Worm (Caenorhabditis elegans) whole organism, L4 larva: ENCODE data around the gene T21C9.13.

Experiments used
- F10B5.3 ChIP-seq: sonication (generic microtip); optimal IDR thresholded peaks from 2 replicates; lab custom pipeline; 2016; ENCODE audit warnings: mild to moderate bottlenecking, missing genetic modification characterization, missing compliant biosample characterization
- R02D3.7 ChIP-seq: fragments of 150-350 bp; sonication (generic microtip); optimal IDR thresholded peaks from 3 replicates; lab custom pipeline; 2014; ENCODE audit warnings: missing biosample characterization, missing genetic modification characterization
- T26A8.4 ChIP-seq: fragments of 200-800 bp; sonication (Bioruptor generic); IDR thresholded peaks from 2 replicates; pipeline ENCODE4 v1.3.6; 2022; ENCODE audit warnings: missing genetic modification characterization, missing compliant biosample characterization
- Y105C5A.15 ChIP-seq: fragments of 200-800 bp; sonication (Bioruptor generic); IDR thresholded peaks from 2 replicates; pipeline ENCODE4 v1.3.6; 2022; ENCODE audit warnings: missing genetic modification characterization, missing compliant biosample characterization
- Y5F2A.4 ChIP-seq: fragments of 200-800 bp; sonication (Bioruptor generic); optimal IDR thresholded peaks from 2 replicates; lab custom pipeline; 2018; ENCODE audit warnings: mild to moderate bottlenecking, missing genetic modification characterization, missing compliant biosample characterization
- Y75B8A.6 ChIP-seq: fragments of 200-800 bp; sonication (Bioruptor generic); IDR thresholded peaks from 2 replicates; pipeline ENCODE4 v1.3.6; 2022; ENCODE audit warnings: missing genetic modification reagents, missing genetic modification characterization, missing compliant biosample characterization
- ama-1 ChIP-seq: fragments of 150-350 bp; optimal IDR thresholded peaks from 2 replicates; lab custom pipeline; 2014; ENCODE audit warnings: inconsistent platforms, mixed read lengths
- ceh-28 ChIP-seq: fragments of 150-350 bp; optimal IDR thresholded peaks from 2 replicates; lab custom pipeline; 2014; ENCODE audit warnings: missing biosample characterization, missing genetic modification reagents, missing genetic modification characterization
- ceh-32 ChIP-seq: sonication (generic microtip); optimal IDR thresholded peaks from 2 replicates; lab custom pipeline; 2016; ENCODE audit warnings: mild to moderate bottlenecking, missing genetic modification characterization, missing compliant biosample characterization; ENCODE audit not compliant: poor library complexity
- ceh-62 ChIP-seq: sonication (generic microtip); optimal IDR thresholded peaks from 2 replicates; lab custom pipeline; 2017; ENCODE audit warnings: missing biosample characterization, missing genetic modification characterization
- ces-1 ChIP-seq: fragments of 150-350 bp; sonication (generic microtip); optimal IDR thresholded peaks from 4 replicates; lab custom pipeline; 2014; ENCODE audit warnings: missing biosample characterization, missing genetic modification reagents, missing genetic modification characterization
- ctbp-1 ChIP-seq: fragments of 200-800 bp; sonication (Bioruptor generic); IDR thresholded peaks from 2 replicates; pipeline ENCODE4 v1.3.6; 2022; ENCODE audit warnings: missing genetic modification reagents, missing genetic modification characterization, missing compliant biosample characterization
- daf-12 ChIP-seq: fragments of 150-350 bp; optimal IDR thresholded peaks from 2 replicates; lab custom pipeline; 2014; ENCODE audit warnings: missing biosample characterization, missing genetic modification reagents, missing genetic modification characterization
- daf-16 ChIP-seq, 3 experiments: sonication (generic microtip); optimal IDR thresholded peaks; 2 replicates each; lab custom pipeline; 2016 to 2017; ENCODE audit warnings: missing genetic modification characterization in 3 of 3, missing genetic modification reagents in 3 of 3, mild to moderate bottlenecking in 2 of 3, missing compliant biosample characterization in 2 of 3, missing biosample characterization in 1 of 3, moderate library complexity in 1 of 3
- dmd-6 ChIP-seq: fragments of 200-800 bp; sonication (Bioruptor generic); IDR thresholded peaks from 2 replicates; pipeline ENCODE4 v1.3.6; 2022; ENCODE audit warnings: missing genetic modification reagents, missing genetic modification characterization, missing compliant biosample characterization
- duxl-1 ChIP-seq: sonication (generic microtip); optimal IDR thresholded peaks from 2 replicates; lab custom pipeline; 2016; ENCODE audit warnings: mild to moderate bottlenecking, missing genetic modification characterization, moderate library complexity, missing compliant biosample characterization; ENCODE audit not compliant: poor library complexity
- dve-1 ChIP-seq: sonication (generic microtip); optimal IDR thresholded peaks from 2 replicates; lab custom pipeline; 2017; ENCODE audit warnings: antibody characterized with exemption, mild to moderate bottlenecking, missing genetic modification characterization, missing compliant biosample characterization; ENCODE audit not compliant: insufficient read depth
- gei-8 ChIP-seq: fragments of 200-800 bp; sonication (Bioruptor generic); optimal IDR thresholded peaks from 2 replicates; lab custom pipeline; 2018; ENCODE audit warnings: mild to moderate bottlenecking, missing genetic modification characterization, missing compliant biosample characterization
- hif-1 ChIP-seq, 2 experiments: sonication (generic microtip); optimal IDR thresholded peaks; 2 replicates each; lab custom pipeline; 2016 to 2017; ENCODE audit warnings: missing compliant biosample characterization in 2 of 2, missing genetic modification characterization in 2 of 2, missing genetic modification reagents in 2 of 2, missing genotype in 2 of 2, mild to moderate bottlenecking in 1 of 2
- hlh-11 ChIP-seq: fragments of 200-800 bp; sonication (Bioruptor generic); optimal IDR thresholded peaks from 2 replicates; lab custom pipeline; 2018; ENCODE audit warnings: mild to moderate bottlenecking, missing genetic modification characterization, missing compliant biosample characterization
- lim-7 ChIP-seq: fragments of 200-800 bp; sonication (Bioruptor generic); IDR thresholded peaks from 2 replicates; pipeline ENCODE4 v1.3.6; 2022; ENCODE audit warnings: missing genetic modification characterization, missing compliant biosample characterization
- lin-1 ChIP-seq: fragments of 200-800 bp; sonication (Bioruptor generic); IDR thresholded peaks from 2 replicates; pipeline ENCODE4 v1.3.6; 2022; ENCODE audit warnings: missing genetic modification reagents, missing genetic modification characterization, missing compliant biosample characterization
- lin-15B ChIP-seq: fragments of 150-350 bp; sonication (generic microtip); optimal IDR thresholded peaks from 3 replicates; lab custom pipeline; 2014; ENCODE audit warnings: missing biosample characterization, missing genetic modification characterization
- lin-29 ChIP-seq: fragments of 200-800 bp; sonication (Bioruptor generic); IDR thresholded peaks from 2 replicates; pipeline ENCODE4 v1.3.6; 2022; ENCODE audit warnings: missing genetic modification reagents, missing genetic modification characterization, missing compliant biosample characterization
- lin-39 ChIP-seq: fragments of 150-350 bp; optimal IDR thresholded peaks from 2 replicates; lab custom pipeline; 2014; ENCODE audit warnings: missing biosample characterization, missing genetic modification reagents, missing genetic modification characterization
- lir-3 ChIP-seq: sonication (generic microtip); optimal IDR thresholded peaks from 2 replicates; lab custom pipeline; 2016; ENCODE audit warnings: mild to moderate bottlenecking, missing genetic modification characterization, missing compliant biosample characterization
- mdl-1 ChIP-seq, 2 experiments: fragments of 150-350 bp in 1 of 2; sonication (generic microtip) in 1 of 2; optimal IDR thresholded peaks; 2 replicates each; lab custom pipeline; 2014 to 2017; ENCODE audit warnings: missing biosample characterization in 2 of 2, missing genetic modification characterization in 2 of 2
- mdt-29 ChIP-seq: fragments of 200-800 bp; sonication (Bioruptor generic); IDR thresholded peaks from 2 replicates; pipeline ENCODE4 v1.3.6; 2022; ENCODE audit warnings: missing genetic modification reagents, missing genetic modification characterization, missing compliant biosample characterization
- mes-2 ChIP-seq: sonication (generic microtip); optimal IDR thresholded peaks from 2 replicates; lab custom pipeline; 2016; ENCODE audit warnings: missing genotype, mild to moderate bottlenecking, missing genetic modification characterization, missing compliant biosample characterization; ENCODE audit not compliant: poor library complexity, severe bottlenecking
- mxl-3 ChIP-seq: fragments of 200-800 bp; sonication (Bioruptor generic); optimal IDR thresholded peaks from 2 replicates; lab custom pipeline; 2018; ENCODE audit warnings: mild to moderate bottlenecking, missing genetic modification characterization, missing compliant biosample characterization
- nhr-25 ChIP-seq: sonication (generic microtip); optimal IDR thresholded peaks from 2 replicates; lab custom pipeline; 2017; ENCODE audit warnings: missing genetic modification characterization, mild to moderate bottlenecking, missing compliant biosample characterization, antibody characterized with exemption, moderate library complexity, borderline replicate concordance; ENCODE audit not compliant: insufficient read depth
- nhr-28 ChIP-seq: fragments of 150-350 bp; optimal IDR thresholded peaks from 2 replicates; lab custom pipeline; 2014; ENCODE audit warnings: missing biosample characterization, missing genetic modification characterization
- nhr-48 ChIP-seq: sonication (generic microtip); optimal IDR thresholded peaks from 2 replicates; lab custom pipeline; 2016; ENCODE audit warnings: mild to moderate bottlenecking, missing genetic modification characterization, missing compliant biosample characterization
- nhr-76 ChIP-seq: fragments of 150-350 bp; optimal IDR thresholded peaks from 2 replicates; lab custom pipeline; 2014; ENCODE audit warnings: missing biosample characterization, missing genetic modification characterization
- nhr-77 ChIP-seq: fragments of 150-350 bp; optimal IDR thresholded peaks from 2 replicates; lab custom pipeline; 2014; ENCODE audit warnings: missing biosample characterization, missing genetic modification characterization
- pha-4 ChIP-seq, 2 experiments: fragments of 150-350 bp in 1 of 2; fragments of 200-800 bp in 1 of 2; sonication (Bioruptor generic) in 1 of 2; IDR thresholded peaks in 1 of 2; optimal IDR thresholded peaks in 1 of 2; 2 replicates each; pipeline versions ENCODE4 v1.3.6 to Lab custom; 2014 to 2022; ENCODE audit warnings: missing genetic modification characterization in 2 of 2, missing genetic modification reagents in 2 of 2, missing biosample characterization in 1 of 2, missing compliant biosample characterization in 1 of 2
- php-3 ChIP-seq: fragments of 200-800 bp; sonication (Bioruptor generic); IDR thresholded peaks from 2 replicates; pipeline ENCODE4 v1.3.6; 2022; ENCODE audit warnings: missing genetic modification reagents, missing genetic modification characterization, missing compliant biosample characterization
- pqm-1 ChIP-seq: sonication (generic microtip); optimal IDR thresholded peaks from 2 replicates; lab custom pipeline; 2017; ENCODE audit warnings: missing biosample characterization, missing genetic modification characterization
- set-16 ChIP-seq: fragments of 200-800 bp; sonication (Bioruptor generic); IDR thresholded peaks from 2 replicates; pipeline ENCODE4 v1.3.6; 2022; ENCODE audit warnings: missing genetic modification reagents, missing genetic modification characterization, missing compliant biosample characterization
- skn-1 ChIP-seq: fragments of 150-350 bp; optimal IDR thresholded peaks from 2 replicates; lab custom pipeline; 2014; ENCODE audit warnings: missing biosample characterization, missing genetic modification characterization
- snpc-1.2 ChIP-seq: fragments of 200-800 bp; sonication (Bioruptor generic); IDR thresholded peaks from 2 replicates; pipeline ENCODE4 v1.3.6; 2022; ENCODE audit warnings: missing genetic modification reagents, missing genetic modification characterization, missing compliant biosample characterization
- spr-3 ChIP-seq: fragments of 200-800 bp; sonication (Bioruptor generic); optimal IDR thresholded peaks from 2 replicates; lab custom pipeline; 2018; ENCODE audit warnings: mild to moderate bottlenecking, missing genetic modification characterization, missing compliant biosample characterization
- unc-39 ChIP-seq: sonication (generic microtip); optimal IDR thresholded peaks from 2 replicates; lab custom pipeline; 2017; ENCODE audit warnings: missing biosample characterization, missing genetic modification characterization
- zip-2 ChIP-seq: fragments of 150-350 bp; optimal IDR thresholded peaks from 2 replicates; lab custom pipeline; 2014; ENCODE audit warnings: missing biosample characterization, missing genetic modification characterization

Gene T21C9.13

ce11 chrV:10578938-10579337 is 18.1 kb upstream of the T21C9.13 start, which contains the start of the genes erh-1 and lpd-9 (continued):
- peak; percentile 62; the same call in 1 of the 2 replicates for TF ChIP-seq pha-4 (GFP tag; IDR thresholded peaks at IDR 0.05; lab: Robert Waterston, UW)
- peak; percentile 82 for TF ChIP-seq pha-4 (tag; optimal IDR thresholded peaks at IDR 0.05; lab: Kevin White, UChicago)
- no peak for TF ChIP-seq set-16 (GFP tag; lab: Robert Waterston, UW)
- no peak for TF ChIP-seq lir-3 (tag; lab: Kevin White, UChicago)
- no peak for TF ChIP-seq lin-39 (tag; lab: Kevin White, UChicago)
- TF ChIP-seq mdt-29 (GFP tag; lab: Robert Waterston, UW), result 0 out of 2 replicates have a peak, but pooled peaks have one; percentile 29
- TF ChIP-seq daf-12 (tag; lab: Kevin White, UChicago), result no peak
- peak; percentile 26 for TF ChIP-seq mxl-3 (GFP tag; lab: Kevin White, UChicago)
- TF ChIP-seq ceh-28 (tag; lab: Kevin White, UChicago), result no peak
- TF ChIP-seq Y5F2A.4, result no peak
- peak in 1 of 2 experiments; percentile 32 for TF ChIP-seq mdl-1 (tag; optimal IDR thresholded peaks at IDR 0.05; lab: Kevin White, UChicago)
- no peak for TF ChIP-seq unc-39 (tag; lab: Kevin White, UChicago)
- TF ChIP-seq R02D3.7, result no peak
- TF ChIP-seq lim-7, result no peak
- no peak for TF ChIP-seq ces-1 (GFP tag; lab: Kevin White, UChicago)
- TF ChIP-seq zip-2 (tag; lab: Kevin White, UChicago), result no peak
- TF ChIP-seq spr-3, result no peak
- TF ChIP-seq hif-1 (tag; optimal IDR thresholded peaks at IDR 0.05; lab: Kevin White, UChicago), result no peak
- peak in 1 of 2 experiments; percentile 43 for TF ChIP-seq daf-16 (GFP tag; optimal IDR thresholded peaks at IDR 0.05; lab: Kevin White, UChicago)
- peak; percentile 58 for TF ChIP-seq daf-16 (tag; optimal IDR thresholded peaks at IDR 0.05; lab: Kevin White, UChicago)
- TF ChIP-seq lin-29 (GFP tag; lab: Robert Waterston, UW), result no peak
- TF ChIP-seq Y75B8A.6 (GFP tag; lab: Robert Waterston, UW), result no peak
- TF ChIP-seq nhr-76 (tag; lab: Kevin White, UChicago), result no peak
- TF ChIP-seq php-3 (GFP tag; lab: Robert Waterston, UW), result peak; percentile 73; the same call in 1 of the 2 replicates
- no peak for TF ChIP-seq gei-8 (GFP tag; lab: Kevin White, UChicago)
- peak; percentile 28; the same call in 1 of the 2 replicates for TF ChIP-seq ctbp-1 (GFP tag; lab: Robert Waterston, UW)
- TF ChIP-seq skn-1, result no peak

ce11 chrV:10580638-10581037 is 16.4 kb upstream of the T21C9.13 start:
- TF ChIP-seq daf-16 (GFP tag; optimal IDR thresholded peaks at IDR 0.05; lab: Kevin White, UChicago), result no peak
- TF ChIP-seq daf-16 (tag; optimal IDR thresholded peaks at IDR 0.05; lab: Kevin White, UChicago), result peak; percentile 57
- TF ChIP-seq php-3 (GFP tag; lab: Robert Waterston, UW), result peak; percentile 88
- peak; percentile 46 for TF ChIP-seq hlh-11 (tag; lab: Kevin White, UChicago)
- peak; percentile 72 for TF ChIP-seq nhr-28 (tag; lab: Kevin White, UChicago)
- peak; percentile 27 for TF ChIP-seq dve-1 (tag; lab: Kevin White, UChicago)
- no peak for TF ChIP-seq Y105C5A.15 (GFP tag; lab: Robert Waterston, UW)
- peak; percentile 29 for TF ChIP-seq nhr-77 (tag; lab: Kevin White, UChicago)
- TF ChIP-seq mdt-29 (GFP tag; lab: Robert Waterston, UW), result no peak
- TF ChIP-seq pqm-1, result peak; percentile 83
- TF ChIP-seq spr-3, result no peak
- peak; percentile 58; the same call in 1 of the 2 replicates for TF ChIP-seq dmd-6

ce11 chrV:10581837-10582300 is 15.2 kb upstream of the T21C9.13 start, which contains the start of gene T21C9.6:
TSS of gene T21C9.6 (plus strand) at chrV:10581887.
- TF ChIP-seq lim-7 (no peak), nhr-48 (tag; lab: Kevin White, UChicago) (no peak), lin-15B (tag; lab: Kevin White, UChicago) (no peak), php-3 (GFP tag; lab: Robert Waterston, UW) (0 out of 2 replicates have a peak, but pooled peaks have one; percentile 27), gei-8 (GFP tag; lab: Kevin White, UChicago) (no peak), lin-29 (GFP tag; lab: Robert Waterston, UW) (no peak), lin-1 (GFP tag; lab: Robert Waterston, UW) (no peak), snpc-1.2 (GFP tag; lab: Robert Waterston, UW) (no peak), nhr-25 (tag; lab: Kevin White, UChicago) (no peak), ama-1 (no peak), F10B5.3 (no peak), ceh-28 (tag; lab: Kevin White, UChicago) (no peak), pha-4 (GFP tag; IDR thresholded peaks at IDR 0.05; lab: Robert Waterston, UW) (no peak), pha-4 (tag; optimal IDR thresholded peaks at IDR 0.05; lab: Kevin White, UChicago) (no peak), mxl-3 (GFP tag; lab: Kevin White, UChicago) (no peak), T26A8.4 (GFP tag; lab: Robert Waterston, UW) (no peak), dve-1 (tag; lab: Kevin White, UChicago) (peak; percentile 11), duxl-1 (tag; lab: Kevin White, UChicago) (no peak), mes-2 (tag; lab: Kevin White, UChicago) (no peak), ceh-32 (tag; lab: Kevin White, UChicago) (no peak), mdt-29 (GFP tag; lab: Robert Waterston, UW) (no peak), ceh-62 (tag; lab: Kevin White, UChicago) (no peak)
